Worm (Caenorhabditis elegans): Measurements from ENCODE around the gene Y9C2UA.1.

The Y9C2UA.1 gene

ce11 chrII:9139172-9139700 is at the start of gene Y9C2UA.1:
TSS of gene Y9C2UA.1 (plus strand) at chrII:9139650.
- TF ChIP-seq lir-3 (tag; optimal IDR thresholded peaks at IDR 0.05): no peak
- TF ChIP-seq aha-1 (tag): peak; percentile 42
- no peak for TF ChIP-seq spr-1 (tag; optimal IDR thresholded peaks at IDR 0.05)

ce11 chrII:9092910-9093309 is 46.5 kb upstream of the Y9C2UA.1 start:
- TF ChIP-seq F49E8.2 (tag; optimal IDR thresholded peaks at IDR 0.05; ENCODE audit: borderline replicate concordance) (no peak), skn-1 (tag; optimal IDR thresholded peaks at IDR 0.05) (no peak), pqm-1 (tag; optimal IDR thresholded peaks at IDR 0.05) (peak; percentile 87), nhr-28 (tag; optimal IDR thresholded peaks at IDR 0.05) (peak; percentile 46), zip-11 (GFP tag; IDR thresholded peaks at IDR 0.05) (no peak), daf-16 (GFP tag; optimal IDR thresholded peaks at IDR 0.05) (no peak), daf-16 (tag; optimal IDR thresholded peaks at IDR 0.05) (peak; percentile 24), hlh-30 (tag; optimal IDR thresholded peaks at IDR 0.05; ENCODE audit: insufficient read depth) (peak; percentile 58), zfp-3 (GFP tag; conservative IDR thresholded peaks at IDR 0.05) (no peak), mes-2 (tag; optimal IDR thresholded peaks at IDR 0.05; ENCODE audit: poor library complexity, severe bottlenecking) (no peak), aha-1 (tag) (peak; percentile 67), hlh-11 (tag; optimal IDR thresholded peaks at IDR 0.05) (peak; percentile 60), dmd-6 (GFP tag; IDR thresholded peaks at IDR 0.05) (peak; percentile 73), saeg-2 (GFP tag; IDR thresholded peaks at IDR 0.05) (no peak), dve-1 (tag; optimal IDR thresholded peaks at IDR 0.05; ENCODE audit: insufficient read depth) (peak; percentile 55), php-3 (GFP tag; IDR thresholded peaks at IDR 0.05) (no peak), ceh-32 (tag; optimal IDR thresholded peaks at IDR 0.05; ENCODE audit: poor library complexity) (no peak), jun-1 (tag; optimal IDR thresholded peaks at IDR 0.05) (no peak)

- TF ChIP-seq zfp-2 (tag; optimal IDR thresholded peaks at IDR 0.05) (no peak), ces-1 (GFP tag; optimal IDR thresholded peaks at IDR 0.05) (no peak), aha-1 (tag) (no peak), pha-4 (GFP tag; IDR thresholded peaks at IDR 0.05) (no peak), pha-4 (tag; optimal IDR thresholded peaks at IDR 0.05) (no peak), spr-1 (tag; optimal IDR thresholded peaks at IDR 0.05) (no peak), mxl-3 (GFP tag; optimal IDR thresholded peaks at IDR 0.05) (no peak), egl-27 (tag; optimal IDR thresholded peaks at IDR 0.05) (no peak), madf-5 (GFP tag; IDR thresholded peaks at IDR 0.05) (no peak), Y48G9A.11 (GFP tag; IDR thresholded peaks at IDR 0.05) (no peak), unc-62 (GFP tag; optimal IDR thresholded peaks at IDR 0.05 in 1 of 2) (no peak), unc-62 (tag; optimal IDR thresholded peaks at IDR 0.05) (no peak), ZK337.2 (GFP tag; IDR thresholded peaks at IDR 0.05) (no peak), dve-1 (tag; optimal IDR thresholded peaks at IDR 0.05; ENCODE audit: insufficient read depth) (no peak)
Measured at ce11 chrII:9093584-9093983, 45.9 kb upstream of the Y9C2UA.1 start, which contains the start of gene C07H4.1. TSS of gene C07H4.1 (minus strand) at chrII:9093684.

- TF ChIP-seq F49E8.2 (tag; optimal IDR thresholded peaks at IDR 0.05; ENCODE audit: borderline replicate concordance) (no peak), dve-1 (tag; optimal IDR thresholded peaks at IDR 0.05; ENCODE audit: insufficient read depth) (peak; percentile 20), hlh-11 (tag; optimal IDR thresholded peaks at IDR 0.05) (peak; percentile 54), egl-43 (GFP tag; IDR thresholded peaks at IDR 0.05) (no peak), pqm-1 (tag; optimal IDR thresholded peaks at IDR 0.05) (peak; percentile 73), ceh-62 (tag; optimal IDR thresholded peaks at IDR 0.05) (no peak), dmd-6 (GFP tag; IDR thresholded peaks at IDR 0.05) (peak; percentile 55; the same call in 1 of the 2 replicates), ama-1 (optimal IDR thresholded peaks at IDR 0.05) (peak; percentile 34), nhr-28 (tag; optimal IDR thresholded peaks at IDR 0.05) (peak; percentile 62), ZK546.5 (tag; optimal IDR thresholded peaks at IDR 0.05) (no peak), hlh-30 (tag; optimal IDR thresholded peaks at IDR 0.05; ENCODE audit: insufficient read depth) (no peak), daf-16 (GFP tag; optimal IDR thresholded peaks at IDR 0.05) (no peak), daf-16 (tag; optimal IDR thresholded peaks at IDR 0.05) (peak; percentile 54), nhr-237 (tag; optimal IDR thresholded peaks at IDR 0.05) (no peak), unc-62 (GFP tag; optimal IDR thresholded peaks at IDR 0.05 in 1 of 2) (peak in 1 of 2 experiments; percentile 95), unc-62 (tag; optimal IDR thresholded peaks at IDR 0.05) (no peak), dmd-9 (GFP tag; IDR thresholded peaks at IDR 0.05) (no peak), attf-4 (tag; optimal IDR thresholded peaks at IDR 0.05) (no peak), ces-1 (GFP tag; optimal IDR thresholded peaks at IDR 0.05) (no peak), lsy-2 (tag; optimal IDR thresholded peaks at IDR 0.05) (peak in 1 of 2 experiments; percentile 1)
Measured at ce11 chrII:9094247-9094790, 45.1 kb upstream of the Y9C2UA.1 start.
